Fruit fly (Drosophila melanogaster) whole organism, embryonic: ENCODE results near the gene bor.

ENCODE experiments used
- ATbp ChIP-seq: fragments of 200-800 bp; sonication (Bioruptor generic); optimal IDR thresholded peaks from 2 replicates; lab custom pipeline; 2017; ENCODE audit warnings: missing biosample characterization, mild to moderate bottlenecking, missing genetic modification characterization, missing genetic modification reagents
- Adf1 ChIP-seq: fragments of 200-800 bp; sonication (Bioruptor generic); IDR thresholded peaks from 2 replicates; pipeline ENCODE4 v1.3.6; 2022; ENCODE audit warnings: missing biosample characterization, missing genetic modification characterization
- CG10209 ChIP-seq: fragments of 200-800 bp; sonication (Bioruptor generic); optimal IDR thresholded peaks from 3 replicates; lab custom pipeline; 2017; ENCODE audit warnings: missing biosample characterization, mild to moderate bottlenecking, missing genetic modification characterization, missing genetic modification reagents
- CG10321 ChIP-seq: fragments of 200-800 bp; sonication (Bioruptor generic); IDR thresholded peaks from 2 replicates; pipeline ENCODE4 v1.3.6; 2022; ENCODE audit warnings: missing biosample characterization, missing genetic modification characterization
- CG10565 ChIP-seq: fragments of 200-800 bp; sonication (Bioruptor generic); optimal IDR thresholded peaks from 3 replicates; lab custom pipeline; 2016; ENCODE audit warnings: missing biosample characterization, mild to moderate bottlenecking, missing genetic modification characterization
- CG11560 ChIP-seq: fragments of 200-800 bp; sonication (Bioruptor generic); IDR thresholded peaks from 3 replicates; pipeline ENCODE4 v1.3.6; 2022; ENCODE audit warnings: missing biosample characterization, missing genetic modification characterization
- CG11696 ChIP-seq: fragments of 200-800 bp; sonication (Bioruptor generic); IDR thresholded peaks from 2 replicates; pipeline ENCODE4 v1.3.6; 2022; ENCODE audit warnings: missing biosample characterization, missing genetic modification characterization
- CG11723 ChIP-seq: fragments of 200-800 bp; sonication (Bioruptor generic); optimal IDR thresholded peaks from 2 replicates; lab custom pipeline; 2017; ENCODE audit warnings: missing biosample characterization, mild to moderate bottlenecking, missing genetic modification characterization
- CG16863 ChIP-seq: fragments of 200-800 bp; sonication (Bioruptor generic); optimal IDR thresholded peaks from 3 replicates; lab custom pipeline; 2016; ENCODE audit warnings: missing biosample characterization, missing genetic modification characterization
- CG17385 ChIP-seq: fragments of 200-800 bp; sonication (Bioruptor generic); optimal IDR thresholded peaks from 3 replicates; lab custom pipeline; 2018; ENCODE audit warnings: missing biosample characterization, mild to moderate bottlenecking, missing genetic modification characterization
- CG18764 ChIP-seq: fragments of 200-800 bp; sonication (Bioruptor generic); optimal IDR thresholded peaks from 3 replicates; lab custom pipeline; 2016; ENCODE audit warnings: missing biosample characterization, missing genetic modification characterization
- CG2199 ChIP-seq: fragments of 200-800 bp; sonication (Bioruptor generic); IDR thresholded peaks from 3 replicates; pipeline ENCODE4 v1.3.6; 2022; ENCODE audit warnings: missing biosample characterization, missing genetic modification characterization
- CG2202 ChIP-seq: fragments of 200-800 bp; sonication (Bioruptor generic); optimal IDR thresholded peaks from 2 replicates; lab custom pipeline; 2018; ENCODE audit warnings: missing biosample characterization, mild to moderate bottlenecking, missing genetic modification characterization
- CG3065 ChIP-seq: fragments of 200-800 bp; sonication (Bioruptor generic); optimal IDR thresholded peaks from 2 replicates; lab custom pipeline; 2016; ENCODE audit warnings: missing biosample characterization, missing genetic modification characterization
- CG3281 ChIP-seq: fragments of 200-800 bp; sonication (Bioruptor generic); optimal IDR thresholded peaks from 3 replicates; lab custom pipeline; 2017; ENCODE audit warnings: missing biosample characterization, mild to moderate bottlenecking, missing genetic modification characterization
- CG3407 ChIP-seq: fragments of 200-800 bp; sonication (Bioruptor generic); optimal IDR thresholded peaks from 2 replicates; lab custom pipeline; 2018; ENCODE audit warnings: missing biosample characterization, mild to moderate bottlenecking, missing genetic modification characterization
- CG4282 ChIP-seq: fragments of 200-800 bp; sonication (Bioruptor generic); optimal IDR thresholded peaks from 2 replicates; lab custom pipeline; 2016; ENCODE audit warnings: missing biosample characterization, missing genetic modification characterization
- CG4404 ChIP-seq: fragments of 200-800 bp; sonication (Bioruptor generic); IDR thresholded peaks from 2 replicates; pipeline ENCODE4 v1.3.6; 2022; ENCODE audit warnings: missing biosample characterization, missing genetic modification characterization
- CG4707 ChIP-seq: fragments of 200-800 bp; sonication (Bioruptor generic); optimal IDR thresholded peaks from 2 replicates; lab custom pipeline; 2018; ENCODE audit warnings: missing biosample characterization, mild to moderate bottlenecking, missing genetic modification characterization, moderate library complexity
- CG7987 ChIP-seq: fragments of 200-800 bp; sonication (Bioruptor generic); optimal IDR thresholded peaks from 2 replicates; lab custom pipeline; 2018; ENCODE audit warnings: missing biosample characterization, mild to moderate bottlenecking, missing genetic modification characterization, moderate library complexity
- CTCF ChIP-seq: fragments of 200-800 bp; sonication (Bioruptor generic); optimal IDR thresholded peaks from 2 replicates; lab custom pipeline; 2017; ENCODE audit warnings: missing biosample characterization, mild to moderate bottlenecking, missing genetic modification characterization, moderate library complexity
- Chrac-16 ChIP-seq: fragments of 200-800 bp; sonication (Bioruptor generic); optimal IDR thresholded peaks from 3 replicates; lab custom pipeline; 2016; ENCODE audit warnings: missing biosample characterization, missing genetic modification characterization
- Dp ChIP-seq: fragments of 200-800 bp; sonication (Bioruptor generic); optimal IDR thresholded peaks from 2 replicates; lab custom pipeline; 2018; ENCODE audit warnings: missing biosample characterization, mild to moderate bottlenecking, missing genetic modification characterization, moderate library complexity
- Gsc ChIP-seq: fragments of 200-800 bp; sonication (Bioruptor generic); IDR thresholded peaks from 2 replicates; pipeline ENCODE4 v1.3.6; 2022; ENCODE audit warnings: missing biosample characterization, missing genetic modification characterization
- HLHmδ ChIP-seq: fragments of 200-800 bp; sonication (Bioruptor generic); optimal IDR thresholded peaks from 2 replicates; lab custom pipeline; 2018; ENCODE audit warnings: missing biosample characterization, mild to moderate bottlenecking, missing genetic modification characterization, moderate library complexity
- HmgD ChIP-seq: fragments of 200-800 bp; sonication (Bioruptor generic); optimal IDR thresholded peaks from 3 replicates; lab custom pipeline; 2016; ENCODE audit warnings: missing biosample characterization, missing genetic modification characterization
- MTF-1 ChIP-seq: fragments of 200-800 bp; sonication (Bioruptor generic); optimal IDR thresholded peaks from 2 replicates; lab custom pipeline; 2018; ENCODE audit warnings: missing biosample characterization, mild to moderate bottlenecking, missing genetic modification characterization, borderline replicate concordance
- Med ChIP-seq: fragments of 200-800 bp; sonication (Bioruptor generic); peaks from one replicate; lab custom pipeline; 2016; ENCODE audit warnings: missing biosample characterization, missing genetic modification characterization, mild to moderate bottlenecking, inconsistent platforms, moderate library complexity
- Meics ChIP-seq: fragments of 200-800 bp; sonication (Bioruptor generic); optimal IDR thresholded peaks from 2 replicates; lab custom pipeline; 2017; ENCODE audit warnings: missing biosample characterization, mild to moderate bottlenecking, missing genetic modification characterization
- Pdp1 ChIP-seq, 2 experiments: fragments of 200-800 bp; sonication (Bioruptor generic); optimal IDR thresholded peaks; 3 replicates each; lab custom pipeline; 2016; ENCODE audit warnings: missing biosample characterization in 2 of 2, missing genetic modification characterization in 2 of 2, mild to moderate bottlenecking in 1 of 2, moderate library complexity in 1 of 2
- Tbp ChIP-seq: fragments of >200 bp; optimal IDR thresholded peaks from 2 replicates; lab custom pipeline; 2018; ENCODE audit warnings: missing biosample characterization, missing genetic modification characterization
- ab ChIP-seq: fragments of 200-800 bp; sonication (Bioruptor generic); optimal IDR thresholded peaks from 2 replicates; lab custom pipeline; 2016; ENCODE audit warnings: missing biosample characterization, missing genetic modification characterization
- ara ChIP-seq: fragments of 200-800 bp; sonication (Bioruptor generic); IDR thresholded peaks from 2 replicates; pipeline ENCODE4 v1.3.6; 2022; ENCODE audit warnings: missing biosample characterization, missing genetic modification characterization
- ash1 ChIP-seq: fragments of 200-800 bp; sonication (Bioruptor generic); optimal IDR thresholded peaks from 2 replicates; lab custom pipeline; 2018; ENCODE audit warnings: missing biosample characterization, mild to moderate bottlenecking, missing genetic modification characterization
- bsh ChIP-seq, 2 experiments: fragments of 200-800 bp; sonication (Bioruptor generic); optimal IDR thresholded peaks; 2 replicates each; lab custom pipeline; 2017 to 2018; ENCODE audit warnings: mild to moderate bottlenecking in 2 of 2, missing biosample characterization in 2 of 2, missing genetic modification characterization in 2 of 2, moderate library complexity in 1 of 2
- croc ChIP-seq: fragments of 200-800 bp; sonication (Bioruptor generic); conservative IDR thresholded peaks from 3 replicates; pipeline ENCODE4 v1.3.6; 2022; ENCODE audit warnings: missing biosample characterization, missing genetic modification characterization
- cwo ChIP-seq: fragments of 200-800 bp; sonication (Bioruptor generic); optimal IDR thresholded peaks from 3 replicates; lab custom pipeline; 2017; ENCODE audit warnings: missing biosample characterization, missing genetic modification characterization, mild to moderate bottlenecking, moderate library complexity, missing genetic modification reagents
- dan ChIP-seq: fragments of 200-800 bp; sonication (Bioruptor generic); IDR thresholded peaks from 2 replicates; pipeline ENCODE4 v1.3.6; 2022; ENCODE audit warnings: missing biosample characterization, missing genetic modification characterization
- ftz-f1 ChIP-seq: fragments of 200-800 bp; sonication (Bioruptor generic); optimal IDR thresholded peaks from 2 replicates; lab custom pipeline; 2016; ENCODE audit warnings: missing biosample characterization, missing genetic modification characterization
- gro ChIP-seq: fragments of 200-800 bp; sonication (Bioruptor generic); optimal IDR thresholded peaks from 2 replicates; lab custom pipeline; 2016; ENCODE audit warnings: missing biosample characterization, missing genetic modification characterization
- kah ChIP-seq: fragments of 200-800 bp; sonication (Bioruptor generic); optimal IDR thresholded peaks from 2 replicates; lab custom pipeline; 2018; ENCODE audit warnings: missing biosample characterization, mild to moderate bottlenecking, missing genetic modification characterization
- lilli ChIP-seq: fragments of 200-800 bp; sonication (Bioruptor generic); optimal IDR thresholded peaks from 3 replicates; lab custom pipeline; 2016; ENCODE audit warnings: missing biosample characterization, missing genetic modification characterization
- nom ChIP-seq: fragments of 200-800 bp; sonication (Bioruptor generic); optimal IDR thresholded peaks from 2 replicates; lab custom pipeline; 2017; ENCODE audit warnings: missing biosample characterization, missing genetic modification characterization, mild to moderate bottlenecking, moderate library complexity, missing genetic modification reagents
- org-1 ChIP-seq: fragments of 200-800 bp; sonication (Bioruptor generic); optimal IDR thresholded peaks from 2 replicates; lab custom pipeline; 2017; ENCODE audit warnings: missing biosample characterization, missing genetic modification characterization
- peb ChIP-seq: fragments of 200-800 bp; sonication (Bioruptor generic); IDR thresholded peaks from 2 replicates; pipeline ENCODE4 v1.3.6; 2022; ENCODE audit warnings: missing biosample characterization, missing genetic modification characterization
- pho ChIP-seq: fragments of 200-800 bp; sonication (Bioruptor generic); optimal IDR thresholded peaks from 2 replicates; lab custom pipeline; 2016; ENCODE audit warnings: missing biosample characterization, missing genetic modification characterization
- pnt ChIP-seq: fragments of 200-800 bp; sonication (Bioruptor generic); optimal IDR thresholded peaks from 3 replicates; lab custom pipeline; 2016; ENCODE audit warnings: missing biosample characterization, missing genetic modification characterization
- pros ChIP-seq: fragments of 200-800 bp; sonication (Bioruptor generic); optimal IDR thresholded peaks from 3 replicates; lab custom pipeline; 2019; ENCODE audit warnings: missing biosample characterization, mild to moderate bottlenecking, missing genetic modification characterization, moderate library complexity
- twi ChIP-seq: fragments of 200-800 bp; optimal IDR thresholded peaks from 2 replicates; lab custom pipeline; 2019; ENCODE audit warnings: missing biosample characterization, mild to moderate bottlenecking, missing genetic modification characterization, moderate library complexity
- zen ChIP-seq: fragments of 200-800 bp; sonication (Bioruptor generic); optimal IDR thresholded peaks from 3 replicates; lab custom pipeline; 2018; ENCODE audit warnings: missing biosample characterization, mild to moderate bottlenecking, missing genetic modification characterization, moderate library complexity
- zfh1 ChIP-seq: fragments of 200-800 bp; sonication (Bioruptor generic); IDR thresholded peaks from 3 replicates; pipeline ENCODE4 v1.3.6; 2022; ENCODE audit warnings: missing biosample characterization, missing genetic modification characterization

Gene bor

DNA sequence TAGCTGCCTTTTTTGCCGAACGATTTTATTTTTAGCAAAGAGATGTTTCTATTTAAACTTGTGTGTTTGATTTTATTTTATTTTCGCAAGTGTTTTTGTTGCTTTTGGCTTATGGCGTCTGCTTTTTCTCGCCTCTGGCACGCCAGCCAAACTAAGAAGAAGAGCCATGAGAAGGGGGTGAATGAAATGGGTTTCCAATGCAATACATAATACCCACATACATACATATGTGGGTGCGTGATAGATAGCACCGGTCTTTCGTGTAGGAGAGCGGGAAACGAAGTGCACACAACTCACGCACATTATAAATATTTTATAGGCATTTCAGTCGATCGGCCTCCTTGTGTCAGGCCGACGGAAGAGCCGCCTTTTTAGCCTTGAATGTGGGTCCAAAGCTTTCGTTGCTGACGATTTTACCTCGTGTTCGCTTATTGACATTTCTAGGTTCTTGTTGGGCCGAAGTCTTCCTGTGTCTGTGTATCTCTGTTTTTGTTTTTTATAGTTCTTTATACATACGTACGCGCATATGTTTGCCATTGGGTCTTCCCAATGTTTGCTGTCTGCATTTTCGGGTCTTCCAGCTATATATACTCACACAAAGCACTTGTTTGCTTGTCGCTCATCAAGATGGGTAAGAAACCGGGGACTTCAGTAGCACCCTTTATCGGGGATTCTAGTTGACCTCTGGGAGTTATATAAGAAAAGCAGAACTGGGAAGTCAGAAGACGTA is 12.1 kb upstream of the bor start (continued):
- TF ChIP-seq pros (peak; percentile 8), gro (GFP tag; lab: Kevin White, UChicago) (no peak), Tbp (no peak), HLHmδ (GFP tag; lab: Kevin White, UChicago) (peak; percentile 39), Pdp1 (GFP tag; optimal IDR thresholded peaks at IDR 0.05; lab: Kevin White, UChicago) (peak in 1 of 2 experiments; percentile 56), CG2199 (GFP tag; lab: Robert Waterston, UW) (peak; percentile 85; the same call in 2 of the 3 replicates), org-1 (GFP tag; lab: Kevin White, UChicago) (no peak), Med (GFP tag; lab: Kevin White, UChicago) (peak; percentile 64), CG16863 (no peak), MTF-1 (GFP tag; lab: Kevin White, UChicago) (peak; percentile 25), CG10321 (no peak), CG17385 (peak; percentile 79), ATbp (no peak), Gsc (GFP tag; lab: Robert Waterston, UW) (no peak), kah (GFP tag; lab: Kevin White, UChicago) (peak; percentile 20), ftz-f1 (GFP tag; lab: Kevin White, UChicago) (peak; percentile 43), CG3065 (GFP tag; lab: Kevin White, UChicago) (no peak), cwo (GFP tag; lab: Kevin White, UChicago) (peak; percentile 15), bsh (GFP tag; optimal IDR thresholded peaks at IDR 0.05; lab: Kevin White, UChicago) (peak in 1 of 2 experiments; percentile 39), CG18764 (no peak), pho (GFP tag; lab: Kevin White, UChicago) (no peak), Adf1 (GFP tag; lab: Robert Waterston, UW) (no peak)

DNA sequence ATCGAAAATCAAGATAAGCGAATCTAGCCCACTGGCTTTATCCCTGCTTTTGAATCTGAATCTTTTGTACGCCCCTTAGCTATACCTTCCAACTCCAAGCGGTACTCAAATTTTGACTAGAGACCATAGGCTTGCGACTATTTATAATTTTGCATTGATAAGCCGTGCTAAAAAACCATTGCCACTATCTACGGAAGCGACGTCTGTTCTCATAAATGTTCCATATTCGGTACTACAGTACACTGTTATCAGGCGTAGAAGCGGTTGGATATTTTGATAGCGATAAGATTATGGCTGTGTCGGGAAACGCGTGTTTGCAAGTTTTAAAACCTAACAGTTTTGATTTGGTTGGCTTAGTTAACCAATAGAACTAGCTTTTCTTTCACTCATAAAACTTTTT is 11.4 kb upstream of the bor start:
- no peak for TF ChIP-seq CG4282
- TF ChIP-seq zen, result no peak
- TF ChIP-seq CG11696 (GFP tag; lab: Robert Waterston, UW), result no peak
- no peak for TF ChIP-seq nom (GFP tag; lab: Kevin White, UChicago)
- TF ChIP-seq lilli, result no peak
- no peak for TF ChIP-seq CG3281 (GFP tag; lab: Kevin White, UChicago)
- TF ChIP-seq CG11560 (tag; lab: Robert Waterston, UW), result no peak
- TF ChIP-seq CG3407, result no peak
- TF ChIP-seq twi (tag; lab: Kevin White, UChicago), result no peak
- no peak for TF ChIP-seq CG7987 (GFP tag; lab: Kevin White, UChicago)
- no peak for TF ChIP-seq Meics (GFP tag; lab: Kevin White, UChicago)
- no peak for TF ChIP-seq peb (GFP tag; lab: Robert Waterston, UW)
- no peak for TF ChIP-seq CTCF
- no peak for TF ChIP-seq Chrac-16 (GFP tag; lab: Kevin White, UChicago)
- no peak for TF ChIP-seq pnt
- no peak for TF ChIP-seq CG4404 (GFP tag; lab: Robert Waterston, UW)
- TF ChIP-seq dan (GFP tag; lab: Robert Waterston, UW), result no peak
- TF ChIP-seq CG10209, result no peak
- TF ChIP-seq Dp (GFP tag; lab: Kevin White, UChicago), result no peak
- TF ChIP-seq ab, result no peak
- TF ChIP-seq ara, result no peak
- TF ChIP-seq croc, result no peak
- no peak for TF ChIP-seq CG4707 (GFP tag; lab: Kevin White, UChicago)
- TF ChIP-seq CG10565 (GFP tag; lab: Kevin White, UChicago), result no peak
- peak; percentile 3 for TF ChIP-seq ash1 (GFP tag; lab: Kevin White, UChicago)
- TF ChIP-seq CG11723, result no peak
- TF ChIP-seq zfh1 (GFP tag; lab: Robert Waterston, UW), result no peak
- no peak for TF ChIP-seq CG2202 (tag; lab: Kevin White, UChicago)
- no peak for TF ChIP-seq HmgD (GFP tag; lab: Kevin White, UChicago)
